Worm (Caenorhabditis elegans) whole organism, early embryonic: ENCODE measurements around the gene C05C10.8.

Source experiments
- B0310.2 ChIP-seq: sonication (generic microtip); optimal IDR thresholded peaks from 2 replicates; lab custom pipeline; 2016; ENCODE audit warnings: mild to moderate bottlenecking, missing genetic modification characterization, missing compliant biosample characterization
- aly-1 ChIP-seq: sonication (generic microtip); optimal IDR thresholded peaks from 2 replicates; lab custom pipeline; 2016; ENCODE audit warnings: missing genetic modification characterization, missing compliant biosample characterization
- ama-1 ChIP-seq: fragments of 150-350 bp; optimal IDR thresholded peaks from 2 replicates; lab custom pipeline; 2014
- ceh-36 ChIP-seq: sonication (generic microtip); optimal IDR thresholded peaks from 2 replicates; lab custom pipeline; 2016; ENCODE audit warnings: missing genetic modification characterization, inconsistent platforms, missing compliant biosample characterization
- flt-1 ChIP-seq: fragments of 200-800 bp; sonication (Bioruptor generic); IDR thresholded peaks from 2 replicates; pipeline ENCODE4 v1.3.6; 2022; ENCODE audit warnings: missing genetic modification characterization, missing compliant biosample characterization
- hmbx-1 ChIP-seq: sonication (generic microtip); optimal IDR thresholded peaks from 2 replicates; lab custom pipeline; 2016; ENCODE audit warnings: mild to moderate bottlenecking, missing genetic modification characterization, missing compliant biosample characterization
- pes-1 ChIP-seq: fragments of 200-800 bp; sonication (Bioruptor generic); IDR thresholded peaks from 2 replicates; pipeline ENCODE4 v1.3.6; 2022; ENCODE audit warnings: missing genetic modification reagents, missing genetic modification characterization, missing compliant biosample characterization
- sea-1 ChIP-seq: fragments of 200-800 bp; sonication (Bioruptor generic); conservative IDR thresholded peaks from 2 replicates; pipeline ENCODE4 v1.3.6; 2022; ENCODE audit warnings: missing genetic modification characterization, missing compliant biosample characterization
- tbx-11 ChIP-seq: fragments of 200-800 bp; sonication (Bioruptor generic); IDR thresholded peaks from 2 replicates; pipeline ENCODE4 v1.3.6; 2022; ENCODE audit warnings: missing genetic modification characterization, missing compliant biosample characterization
- tbx-37 ChIP-seq: fragments of 200-800 bp; sonication (Bioruptor generic); conservative IDR thresholded peaks from 2 replicates; pipeline ENCODE4 v1.3.6; 2022; ENCODE audit warnings: missing genetic modification reagents, missing genetic modification characterization, missing compliant biosample characterization
- tra-4 ChIP-seq: sonication (generic microtip); optimal IDR thresholded peaks from 2 replicates; lab custom pipeline; 2017; ENCODE audit warnings: missing genetic modification characterization, missing compliant biosample characterization

- TF ChIP-seq aly-1 (tag; lab: Kevin White, UChicago), result no peak
- no peak for TF ChIP-seq hmbx-1
- TF ChIP-seq tbx-37 (GFP tag; lab: Robert Waterston, UW), result no peak
- no peak for TF ChIP-seq sea-1 (GFP tag; lab: Robert Waterston, UW)
- no peak for TF ChIP-seq ama-1 (lab: Kevin White, UChicago)
- TF ChIP-seq tra-4 (tag; lab: Kevin White, UChicago), result no peak
- TF ChIP-seq flt-1, result no peak
- TF ChIP-seq B0310.2 (tag; lab: Kevin White, UChicago), result no peak
- TF ChIP-seq pes-1 (GFP tag; lab: Robert Waterston, UW), result no peak
- TF ChIP-seq ceh-36 (tag; lab: Kevin White, UChicago), result no peak
- TF ChIP-seq tbx-11 (GFP tag; lab: Robert Waterston, UW), result no peak
Measured at ce11 chrII:9966954-9967353, 49.1 kb upstream of the C05C10.8 start, which contains the start of gene dtmk-1.
